Fruit fly (Drosophila melanogaster) whole organism, pupa: ENCODE results near the gene APC7.

ENCODE experiments used
- CG10348 ChIP-seq: fragments of 200-800 bp; sonication (Bioruptor generic); IDR thresholded peaks from 2 replicates; pipeline ENCODE4 v1.3.6; 2022; ENCODE audit warnings: missing biosample characterization, missing genetic modification characterization
- CG12605 ChIP-seq: fragments of 200-800 bp; sonication (Bioruptor generic); IDR thresholded peaks from 2 replicates; pipeline ENCODE4 v1.3.6; 2022; ENCODE audit warnings: missing biosample characterization, missing genetic modification characterization
- CG13204 ChIP-seq: fragments of 200-800 bp; sonication (Bioruptor generic); optimal IDR thresholded peaks from 2 replicates; lab custom pipeline; 2018; ENCODE audit warnings: missing biosample characterization, mild to moderate bottlenecking, missing genetic modification characterization, moderate library complexity
- CG14655 ChIP-seq: fragments of 200-800 bp; sonication (Bioruptor generic); optimal IDR thresholded peaks from 3 replicates; lab custom pipeline; 2017; ENCODE audit warnings: mild to moderate bottlenecking, missing biosample characterization, missing genetic modification reagents, missing genetic modification characterization
- CG15710 ChIP-seq: fragments of 200-800 bp; sonication (Bioruptor generic); optimal IDR thresholded peaks from 2 replicates; lab custom pipeline; 2018; ENCODE audit warnings: missing biosample characterization, mild to moderate bottlenecking, missing genetic modification characterization, moderate library complexity
- CG17806 ChIP-seq: fragments of 200-800 bp; sonication (Bioruptor generic); optimal IDR thresholded peaks from 2 replicates; lab custom pipeline; 2018; ENCODE audit warnings: missing biosample characterization, mild to moderate bottlenecking, missing genetic modification characterization, moderate library complexity
- CG32121 ChIP-seq: fragments of 200-800 bp; sonication (Bioruptor generic); IDR thresholded peaks from 2 replicates; pipeline ENCODE4 v1.3.6; 2022; ENCODE audit warnings: missing biosample characterization, missing genetic modification characterization
- CG34367 ChIP-seq: fragments of 200-800 bp; sonication (Bioruptor generic); optimal IDR thresholded peaks from 2 replicates; lab custom pipeline; 2018; ENCODE audit warnings: missing biosample characterization, mild to moderate bottlenecking, missing genetic modification characterization
- CG4496 ChIP-seq: fragments of 200-800 bp; sonication (Bioruptor generic); IDR thresholded peaks from 3 replicates; pipeline ENCODE4 v1.3.6; 2022; ENCODE audit warnings: missing biosample characterization, missing genetic modification characterization
- CG8159 ChIP-seq: fragments of 200-800 bp; sonication (Bioruptor generic); optimal IDR thresholded peaks from 3 replicates; lab custom pipeline; 2018; ENCODE audit warnings: missing biosample characterization, mild to moderate bottlenecking, missing genetic modification characterization, moderate library complexity
- CG8301 ChIP-seq: fragments of 200-800 bp; sonication (Bioruptor generic); optimal IDR thresholded peaks from 2 replicates; lab custom pipeline; 2018; ENCODE audit warnings: missing biosample characterization, mild to moderate bottlenecking, missing genetic modification characterization
- CG9948 ChIP-seq: fragments of 200-800 bp; sonication (Bioruptor generic); optimal IDR thresholded peaks from 2 replicates; lab custom pipeline; 2018; ENCODE audit warnings: missing biosample characterization, mild to moderate bottlenecking, missing genetic modification characterization, moderate library complexity
- D1 ChIP-seq: fragments of 200-800 bp; sonication (Bioruptor generic); optimal IDR thresholded peaks from 2 replicates; lab custom pipeline; 2018; ENCODE audit warnings: missing biosample characterization, mild to moderate bottlenecking, missing genetic modification characterization, moderate library complexity
- EcR ChIP-seq: fragments of 200-800 bp; sonication (Bioruptor generic); optimal IDR thresholded peaks from 3 replicates; lab custom pipeline; 2019; ENCODE audit warnings: missing biosample characterization, missing genetic modification characterization, mild to moderate bottlenecking, moderate library complexity, missing genetic modification reagents
- Ets98B ChIP-seq: fragments of 200-800 bp; sonication (Bioruptor generic); IDR thresholded peaks from 2 replicates; pipeline ENCODE4 v1.3.6; 2022; ENCODE audit warnings: missing biosample characterization, missing genetic modification characterization
- Pif1A ChIP-seq: fragments of 200-800 bp; sonication (Bioruptor generic); optimal IDR thresholded peaks from 3 replicates; lab custom pipeline; 2016; ENCODE audit warnings: missing biosample characterization, missing genetic modification characterization
- Pif1B ChIP-seq: fragments of 200-800 bp; sonication (Bioruptor generic); optimal IDR thresholded peaks from 3 replicates; lab custom pipeline; 2016; ENCODE audit warnings: missing biosample characterization, missing genetic modification characterization
- Snoo ChIP-seq: fragments of 200-800 bp; sonication (Bioruptor generic); optimal IDR thresholded peaks from 3 replicates; lab custom pipeline; 2017; ENCODE audit warnings: missing biosample characterization, mild to moderate bottlenecking, missing genetic modification characterization, inconsistent platforms
- fd96Ca ChIP-seq: fragments of 200-800 bp; sonication (Bioruptor generic); IDR thresholded peaks from 3 replicates; pipeline ENCODE4 v1.3.6; 2022; ENCODE audit warnings: missing biosample characterization, missing genetic modification characterization
- gl ChIP-seq: fragments of 200-800 bp; sonication (Bioruptor generic); optimal IDR thresholded peaks from 2 replicates; lab custom pipeline; 2018; ENCODE audit warnings: missing biosample characterization, mild to moderate bottlenecking, missing genetic modification characterization
- rn ChIP-seq: fragments of 200-800 bp; sonication (Bioruptor generic); IDR thresholded peaks from 2 replicates; pipeline ENCODE4 v1.3.6; 2022; ENCODE audit warnings: missing biosample characterization, missing genetic modification characterization

APC7 gene

DNA sequence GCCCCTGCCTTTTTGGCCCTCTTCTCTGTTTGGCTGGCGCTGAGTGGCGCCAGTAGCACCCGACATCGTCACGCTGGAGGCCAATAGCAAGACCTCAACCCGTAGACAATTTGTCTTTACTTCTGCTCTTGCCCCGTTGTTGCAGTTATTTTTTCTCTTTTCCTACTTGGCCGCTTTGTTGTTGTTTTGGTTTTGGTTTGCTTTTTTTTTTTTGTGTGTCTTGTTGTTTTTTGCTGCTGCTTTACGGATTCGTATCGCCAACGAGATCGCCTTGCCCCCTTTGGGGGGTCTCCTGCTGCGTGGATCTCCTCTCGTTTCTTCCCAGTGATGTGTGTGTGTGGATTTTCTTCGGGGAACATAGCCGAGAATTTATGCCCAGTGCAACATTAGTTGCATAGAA, 35.0 kb downstream of the APC7 start:
- TF ChIP-seq CG9948 (tag; lab: Kevin White, UChicago) (peak; percentile 14), CG32121 (GFP tag; lab: Robert Waterston, UW) (peak; percentile 48; the same call in 1 of the 2 replicates), gl (peak; percentile 73), CG14655 (GFP tag; lab: Kevin White, UChicago) (peak; percentile 67), EcR (GFP tag; lab: Kevin White, UChicago) (no peak), CG12605 (GFP tag; lab: Robert Waterston, UW) (peak; percentile 88), Ets98B (peak; percentile 57), Snoo (tag; lab: Kevin White, UChicago) (no peak), CG8301 (tag; lab: Kevin White, UChicago) (peak; percentile 33), Pif1A (GFP tag; lab: Kevin White, UChicago) (peak; percentile 78), CG8159 (tag; lab: Kevin White, UChicago) (peak; percentile 32), CG34367 (tag; lab: Kevin White, UChicago) (peak; percentile 24), CG17806 (tag; lab: Kevin White, UChicago) (peak; percentile 16), D1 (tag; lab: Kevin White, UChicago) (no peak), rn (GFP tag; lab: Robert Waterston, UW) (no peak; the same call in 1 of the 2 replicates), Pif1B (GFP tag; lab: Kevin White, UChicago) (peak; percentile 55), CG15710 (peak; percentile 26), CG4496 (GFP tag; lab: Robert Waterston, UW) (peak; percentile 79), CG13204 (GFP tag; lab: Kevin White, UChicago) (peak; percentile 46), fd96Ca (GFP tag; lab: Robert Waterston, UW) (peak; percentile 78)

DNA sequence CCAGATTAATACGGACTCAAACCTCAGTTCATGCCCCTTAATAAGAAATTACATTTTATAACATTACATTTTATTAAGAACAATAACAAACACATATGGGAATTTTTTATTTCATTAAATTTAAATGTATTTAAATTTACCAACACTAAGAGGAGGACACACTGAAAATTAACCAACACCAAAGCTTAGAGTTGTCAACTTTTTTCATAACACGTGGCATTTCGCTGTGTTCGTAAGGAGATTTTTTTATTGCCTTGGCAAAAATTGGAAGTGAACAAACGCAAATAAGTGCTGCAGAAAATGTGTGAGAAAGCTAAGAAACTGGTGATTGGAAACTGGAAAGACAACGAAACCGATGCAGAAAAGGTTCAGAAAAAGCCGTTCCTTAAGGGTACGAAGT, 36.8 kb downstream of the APC7 start, which contains the start of gene CG14443:
Gene CG14443, plus strand, starts transcription at position 301 of the 400 bp plus-strand sequence.
- TF ChIP-seq CG13204 (GFP tag; lab: Kevin White, UChicago) (no peak), gl (no peak), rn (GFP tag; lab: Robert Waterston, UW) (no peak), Snoo (tag; lab: Kevin White, UChicago) (no peak), CG17806 (tag; lab: Kevin White, UChicago) (no peak), CG32121 (GFP tag; lab: Robert Waterston, UW) (no peak), fd96Ca (GFP tag; lab: Robert Waterston, UW) (no peak), CG14655 (GFP tag; lab: Kevin White, UChicago) (no peak)
- TF ChIP-seq, all 21 proteins: peak for 0

DNA sequence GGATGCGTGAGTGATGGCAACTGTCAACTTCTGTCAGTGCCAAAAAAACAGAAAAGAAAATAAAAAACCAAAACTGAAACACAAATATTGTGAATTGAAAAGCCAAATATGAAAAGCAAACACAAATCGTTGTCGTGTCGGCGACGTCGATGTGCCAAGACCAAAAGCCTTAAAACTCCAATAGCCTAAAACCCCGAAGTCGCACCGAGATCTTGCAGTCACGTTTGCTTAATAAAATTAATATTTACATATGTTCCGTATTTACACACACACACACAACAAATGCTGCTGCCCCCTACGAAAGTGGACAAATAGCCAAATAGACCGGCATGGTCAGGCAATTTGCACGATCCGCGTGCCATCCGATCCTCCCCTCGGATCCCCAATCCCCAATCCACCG, 41.2 kb downstream of the APC7 start:
- TF ChIP-seq CG14655 (GFP tag; lab: Kevin White, UChicago) (no peak), D1 (tag; lab: Kevin White, UChicago) (no peak), CG4496 (GFP tag; lab: Robert Waterston, UW) (no peak), EcR (GFP tag; lab: Kevin White, UChicago) (no peak), Snoo (tag; lab: Kevin White, UChicago) (no peak), CG17806 (tag; lab: Kevin White, UChicago) (no peak), Ets98B (no peak), Pif1B (GFP tag; lab: Kevin White, UChicago) (no peak), CG15710 (no peak), CG10348 (GFP tag; lab: Robert Waterston, UW) (no peak), CG34367 (tag; lab: Kevin White, UChicago) (no peak), CG13204 (GFP tag; lab: Kevin White, UChicago) (no peak), Pif1A (GFP tag; lab: Kevin White, UChicago) (no peak)

DNA sequence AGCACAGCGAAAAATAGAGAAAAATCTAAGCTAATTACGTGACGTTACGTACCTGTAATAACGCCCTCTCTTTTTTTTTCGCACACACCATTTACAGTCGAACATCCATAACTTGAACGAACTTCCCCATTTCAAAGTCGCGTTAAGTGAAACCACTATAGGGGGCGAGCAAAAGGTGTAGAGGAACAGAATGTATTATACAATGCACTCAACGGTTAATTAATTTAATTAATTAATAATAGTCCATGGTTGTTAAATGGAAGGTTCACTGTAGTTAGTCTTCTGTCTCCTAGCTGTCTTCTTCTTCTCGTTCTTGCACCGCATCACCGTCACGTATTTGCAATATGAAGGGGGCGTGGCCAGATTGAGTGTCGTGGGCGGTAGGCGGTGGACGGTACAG, 44.7 kb downstream of the APC7 start:
- peak; percentile 50; the same call in 1 of the 2 replicates for TF ChIP-seq Ets98B
- TF ChIP-seq fd96Ca (GFP tag; lab: Robert Waterston, UW), result peak; percentile 81
- TF ChIP-seq Pif1B (GFP tag; lab: Kevin White, UChicago), result peak; percentile 14
- TF ChIP-seq CG34367 (tag; lab: Kevin White, UChicago), result no peak
- TF ChIP-seq gl, result no peak
- TF ChIP-seq rn (GFP tag; lab: Robert Waterston, UW), result no peak
- no peak for TF ChIP-seq EcR (GFP tag; lab: Kevin White, UChicago)
- peak; percentile 39; the same call in 1 of the 2 replicates for TF ChIP-seq CG32121 (GFP tag; lab: Robert Waterston, UW)
- peak; percentile 43 for TF ChIP-seq Pif1A (GFP tag; lab: Kevin White, UChicago)
- TF ChIP-seq Snoo (tag; lab: Kevin White, UChicago), result no peak
- TF ChIP-seq CG4496 (GFP tag; lab: Robert Waterston, UW), result peak; percentile 71; the same call in 2 of the 3 replicates
- TF ChIP-seq CG8301 (tag; lab: Kevin White, UChicago), result peak; percentile 56
- TF ChIP-seq CG10348 (GFP tag; lab: Robert Waterston, UW), result no peak
- TF ChIP-seq D1 (tag; lab: Kevin White, UChicago), result no peak
- peak; percentile 30; the same call in 1 of the 2 replicates for TF ChIP-seq CG12605 (GFP tag; lab: Robert Waterston, UW)
- peak; percentile 57 for TF ChIP-seq CG14655 (GFP tag; lab: Kevin White, UChicago)
- peak; percentile 8 for TF ChIP-seq CG17806 (tag; lab: Kevin White, UChicago)
- TF ChIP-seq CG15710, result peak; percentile 3
- peak; percentile 3 for TF ChIP-seq CG8159 (tag; lab: Kevin White, UChicago)
- TF ChIP-seq CG9948 (tag; lab: Kevin White, UChicago), result peak; percentile 10
- no peak for TF ChIP-seq CG13204 (GFP tag; lab: Kevin White, UChicago)

DNA sequence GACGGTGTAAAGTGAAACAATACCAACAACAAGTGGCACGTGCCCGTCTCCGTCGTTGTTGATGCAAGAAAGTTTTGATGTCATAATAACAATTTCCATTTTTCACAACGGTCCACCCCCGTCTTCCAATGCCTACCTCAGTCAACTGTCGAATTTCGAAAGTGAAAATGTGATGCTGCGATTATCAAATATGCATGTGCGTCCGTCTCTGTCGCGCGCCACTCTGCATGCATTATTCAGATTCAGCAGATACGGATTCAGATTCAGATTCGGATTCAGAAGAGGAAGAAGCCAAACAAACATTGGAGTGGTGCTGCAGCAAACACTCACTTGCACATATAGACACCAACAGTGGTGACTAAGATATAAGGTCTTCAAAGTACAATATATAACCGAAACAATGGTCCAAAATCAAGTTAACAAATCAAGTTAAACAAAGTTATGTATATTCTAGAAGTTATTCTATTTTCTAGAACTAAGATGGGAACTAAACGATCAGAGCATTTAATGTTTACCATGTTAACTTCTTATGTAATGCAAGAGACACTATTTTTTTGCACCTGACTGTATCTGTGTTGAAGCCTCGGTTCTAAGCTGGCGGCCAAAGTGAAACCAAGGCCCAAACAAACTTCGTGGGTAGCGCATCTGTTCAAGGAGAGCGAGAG, 45.8 kb downstream of the APC7 start:
- TF ChIP-seq CG17806 (tag; lab: Kevin White, UChicago) (peak; percentile 53), CG32121 (GFP tag; lab: Robert Waterston, UW) (peak; percentile 58), Pif1B (GFP tag; lab: Kevin White, UChicago) (peak; percentile 11), CG15710 (peak; percentile 50), D1 (tag; lab: Kevin White, UChicago) (no peak), CG34367 (tag; lab: Kevin White, UChicago) (peak; percentile 43), gl (peak; percentile 4), CG8159 (tag; lab: Kevin White, UChicago) (peak; percentile 49), CG10348 (GFP tag; lab: Robert Waterston, UW) (no peak), Ets98B (peak; percentile 37), CG13204 (GFP tag; lab: Kevin White, UChicago) (no peak), EcR (GFP tag; lab: Kevin White, UChicago) (no peak), rn (GFP tag; lab: Robert Waterston, UW) (no peak), CG8301 (tag; lab: Kevin White, UChicago) (peak; percentile 66), CG4496 (GFP tag; lab: Robert Waterston, UW) (peak; percentile 71), fd96Ca (GFP tag; lab: Robert Waterston, UW) (no peak), CG9948 (tag; lab: Kevin White, UChicago) (peak; percentile 47), Snoo (tag; lab: Kevin White, UChicago) (peak; percentile 33), CG14655 (GFP tag; lab: Kevin White, UChicago) (peak; percentile 71), CG12605 (GFP tag; lab: Robert Waterston, UW) (peak; percentile 30; the same call in 1 of the 2 replicates), Pif1A (GFP tag; lab: Kevin White, UChicago) (peak; percentile 67)
